Fruit fly (Drosophila melanogaster): ENCODE measurements around the gene CG11425.

The CG11425 gene

dm6 chr3L:22458898-22459524 is 15.6 kb upstream of the CG11425 start:
- TF ChIP-seq eg (GFP tag; IDR thresholded peaks at IDR 0.05) (no peak), Eip78C (GFP tag) (peak; percentile 54), vri (GFP tag; optimal IDR thresholded peaks at IDR 0.05) (peak; percentile 12), fkh (GFP tag; optimal IDR thresholded peaks at IDR 0.05) (peak; percentile 46), svp (GFP tag) (peak; percentile 79), Smox (GFP tag; optimal IDR thresholded peaks at IDR 0.05) (no peak), CG16779 (tag; optimal IDR thresholded peaks at IDR 0.05) (no peak), CG32006 (GFP tag; optimal IDR thresholded peaks at IDR 0.05) (no peak)

dm6 chr3L:22460428-22460827 is 14.2 kb upstream of the CG11425 start:
- TF ChIP-seq CG6276 (GFP tag; optimal IDR thresholded peaks at IDR 0.05) (no peak), svp (GFP tag) (peak; percentile 96)

dm6 chr3L:22460918-22461634 is 13.5 kb upstream of the CG11425 start, which contains the start of gene laza:
Gene laza, minus strand, starts transcription at chr3L:22461131.
- peak; percentile 42 for TF ChIP-seq Ets96B (tag; optimal IDR thresholded peaks at IDR 0.05)
- TF ChIP-seq Eip78C (GFP tag), result peak; percentile 61
- TF ChIP-seq dsx (GFP tag; optimal IDR thresholded peaks at IDR 0.05; ENCODE audit: poor library complexity, severe bottlenecking), result peak; percentile 77
- TF ChIP-seq CG6276 (GFP tag; optimal IDR thresholded peaks at IDR 0.05), result no peak
- peak; percentile 34 for TF ChIP-seq OdsH (GFP tag; optimal IDR thresholded peaks at IDR 0.05)
- peak; percentile 41 for TF ChIP-seq fkh (GFP tag; optimal IDR thresholded peaks at IDR 0.05)
- TF ChIP-seq CG3032 (tag; optimal IDR thresholded peaks at IDR 0.05), result no peak
- TF ChIP-seq CG8632 (GFP tag; optimal IDR thresholded peaks at IDR 0.05), result peak; percentile 27
- peak; percentile 18 for TF ChIP-seq Sox14 (GFP tag; optimal IDR thresholded peaks at IDR 0.05)
- TF ChIP-seq Blimp-1 (GFP tag; optimal IDR thresholded peaks at IDR 0.05), result no peak
- TF ChIP-seq CG32006 (GFP tag; optimal IDR thresholded peaks at IDR 0.05), result peak; percentile 36
- peak; percentile 5 for TF ChIP-seq achi (GFP tag; optimal IDR thresholded peaks at IDR 0.05)
- TF ChIP-seq Eip93F (GFP tag; optimal IDR thresholded peaks at IDR 0.05), result no peak
- peak in 1 of 2 experiments; percentile 9 for TF ChIP-seq salr (GFP tag; optimal IDR thresholded peaks at IDR 0.05)
- TF ChIP-seq CG10631 (GFP tag; optimal IDR thresholded peaks at IDR 0.05), result peak; percentile 9
- peak; percentile 12 for TF ChIP-seq CG34406 (GFP tag; optimal IDR thresholded peaks at IDR 0.05)
- TF ChIP-seq CG6163 (GFP tag; IDR thresholded peaks at IDR 0.05), result peak; percentile 47; the same call in 1 of the 3 replicates
- peak; percentile 31; the same call in 1 of the 2 replicates for TF ChIP-seq CG15336 (GFP tag; IDR thresholded peaks at IDR 0.05)
- TF ChIP-seq svp (GFP tag), result peak; percentile 63
- TF ChIP-seq acj6 (GFP tag; optimal IDR thresholded peaks at IDR 0.05), result peak; percentile 13
- 0 out of 3 replicates have a peak, but pooled peaks have one; percentile 24 for TF ChIP-seq CG8119 (GFP tag; IDR thresholded peaks at IDR 0.05)

dm6 chr3L:22463412-22463811 is 11.2 kb upstream of the CG11425 start:
- TF ChIP-seq CG11294 (GFP tag; IDR thresholded peaks at IDR 0.05), result no peak
- TF ChIP-seq Eip75B (GFP tag; optimal IDR thresholded peaks at IDR 0.05), result no peak
- TF ChIP-seq CG15336 (GFP tag; IDR thresholded peaks at IDR 0.05), result no peak
- TF ChIP-seq CG6163 (GFP tag; IDR thresholded peaks at IDR 0.05), result peak; percentile 28; the same call in 1 of the 3 replicates
- no peak for TF ChIP-seq OdsH (GFP tag; optimal IDR thresholded peaks at IDR 0.05)
- peak; percentile 87 for TF ChIP-seq svp (GFP tag)
- TF ChIP-seq ss (GFP tag; optimal IDR thresholded peaks at IDR 0.05), result peak in 1 of 2 experiments; percentile 1
- TF ChIP-seq CG31627 (GFP tag; optimal IDR thresholded peaks at IDR 0.05), result no peak
- no peak for TF ChIP-seq CG8632 (GFP tag; optimal IDR thresholded peaks at IDR 0.05)
- peak; percentile 28 for TF ChIP-seq fkh (GFP tag; optimal IDR thresholded peaks at IDR 0.05)
